Fruit fly (Drosophila melanogaster) whole organism, prepupa: ENCODE results near the gene CG33286.

Source experiments
- Blimp-1 ChIP-seq: fragments of 200-800 bp; sonication (Bioruptor generic); optimal IDR thresholded peaks from 3 replicates; lab custom pipeline; 2017; ENCODE audit warnings: missing biosample characterization, missing genetic modification characterization, mild to moderate bottlenecking, moderate library complexity, missing genetic modification reagents
- CG10669 ChIP-seq: fragments of 200-800 bp; sonication (Bioruptor generic); optimal IDR thresholded peaks from 3 replicates; lab custom pipeline; 2018; ENCODE audit warnings: missing biosample characterization, mild to moderate bottlenecking, missing genetic modification characterization, moderate library complexity
- CG11762 ChIP-seq: fragments of 200-800 bp; sonication (Bioruptor generic); optimal IDR thresholded peaks from 3 replicates; lab custom pipeline; 2016; ENCODE audit warnings: missing biosample characterization, missing genetic modification characterization; ENCODE audit not compliant: insufficient read depth
- CG1621 ChIP-seq: fragments of 200-800 bp; sonication (Bioruptor generic); optimal IDR thresholded peaks from 3 replicates; lab custom pipeline; 2018; ENCODE audit warnings: missing biosample characterization, mild to moderate bottlenecking, missing genetic modification characterization
- CG16779 ChIP-seq: fragments of 200-800 bp; sonication (Bioruptor generic); optimal IDR thresholded peaks from 3 replicates; lab custom pipeline; 2017; ENCODE audit warnings: missing biosample characterization, mild to moderate bottlenecking, missing genetic modification characterization
- CG3032 ChIP-seq: fragments of 200-800 bp; optimal IDR thresholded peaks from 2 replicates; lab custom pipeline; 2019; ENCODE audit warnings: missing biosample characterization, mild to moderate bottlenecking, missing genetic modification characterization, moderate library complexity
- CG31627 ChIP-seq: fragments of 200-800 bp; sonication (Bioruptor generic); optimal IDR thresholded peaks from 3 replicates; lab custom pipeline; 2016; ENCODE audit warnings: missing biosample characterization, missing genetic modification characterization
- CG32006 ChIP-seq: fragments of 200-800 bp; sonication (Bioruptor generic); optimal IDR thresholded peaks from 3 replicates; lab custom pipeline; 2017; ENCODE audit warnings: missing biosample characterization, mild to moderate bottlenecking, missing genetic modification characterization
- CG3919 ChIP-seq: fragments of 200-800 bp; sonication (Bioruptor generic); optimal IDR thresholded peaks from 3 replicates; lab custom pipeline; 2016; ENCODE audit warnings: missing biosample characterization, missing genetic modification characterization
- CG4318 ChIP-seq: fragments of 200-800 bp; sonication (Bioruptor generic); optimal IDR thresholded peaks from 3 replicates; lab custom pipeline; 2017; ENCODE audit warnings: missing biosample characterization, mild to moderate bottlenecking, missing genetic modification characterization
- CG6163 ChIP-seq: fragments of 200-800 bp; sonication (Bioruptor generic); IDR thresholded peaks from 3 replicates; pipeline ENCODE4 v1.3.6; 2022; ENCODE audit warnings: missing biosample characterization, missing genetic modification characterization
- CG7368 ChIP-seq: fragments of 200-800 bp; sonication (Bioruptor generic); optimal IDR thresholded peaks from 3 replicates; lab custom pipeline; 2016; ENCODE audit warnings: missing biosample characterization, missing genetic modification characterization
- CG8119 ChIP-seq: fragments of 200-800 bp; sonication (Bioruptor generic); IDR thresholded peaks from 3 replicates; pipeline ENCODE4 v1.3.6; 2022; ENCODE audit warnings: missing biosample characterization, missing genetic modification characterization
- CG8319 ChIP-seq: fragments of 200-800 bp; sonication (Bioruptor generic); optimal IDR thresholded peaks from 3 replicates; lab custom pipeline; 2016; ENCODE audit warnings: missing biosample characterization, missing genetic modification characterization
- CG8632 ChIP-seq: fragments of 200-800 bp; sonication (Bioruptor generic); optimal IDR thresholded peaks from 3 replicates; lab custom pipeline; 2016; ENCODE audit warnings: missing biosample characterization, missing genetic modification characterization
- CG9139 ChIP-seq: fragments of 200-800 bp; sonication (Bioruptor generic); optimal IDR thresholded peaks from 3 replicates; lab custom pipeline; 2017; ENCODE audit warnings: missing biosample characterization, mild to moderate bottlenecking, missing genetic modification characterization
- Eip75B ChIP-seq: fragments of 200-800 bp; sonication (Bioruptor generic); optimal IDR thresholded peaks from 3 replicates; lab custom pipeline; 2016; ENCODE audit warnings: missing biosample characterization, missing genetic modification characterization
- Eip78C ChIP-seq: fragments of 200-800 bp; sonication (Bioruptor generic); peaks from one replicate; lab custom pipeline; 2016; ENCODE audit warnings: missing biosample characterization, missing genetic modification characterization
- Eip93F ChIP-seq: fragments of 200-800 bp; sonication (Bioruptor generic); optimal IDR thresholded peaks from 2 replicates; lab custom pipeline; 2016; ENCODE audit warnings: missing biosample characterization, mild to moderate bottlenecking, missing genetic modification characterization
- Ets21C ChIP-seq: fragments of 200-800 bp; sonication (Bioruptor generic); optimal IDR thresholded peaks from 3 replicates; lab custom pipeline; 2016; ENCODE audit warnings: missing biosample characterization, missing genetic modification characterization
- Ets96B ChIP-seq: fragments of 200-800 bp; optimal IDR thresholded peaks from 2 replicates; lab custom pipeline; 2019; ENCODE audit warnings: missing biosample characterization, mild to moderate bottlenecking, missing genetic modification characterization, moderate library complexity
- Gug ChIP-seq: fragments of 200-800 bp; sonication (Bioruptor generic); IDR thresholded peaks from 2 replicates; pipeline ENCODE4 v1.3.6; 2022; ENCODE audit warnings: missing biosample characterization, missing genetic modification characterization
- Hr38 ChIP-seq: sonication (Bioruptor generic); optimal IDR thresholded peaks from 2 replicates; lab custom pipeline; 2016; ENCODE audit warnings: missing biosample characterization, missing genetic modification characterization
- Hr4 ChIP-seq: fragments of 200-800 bp; sonication (Bioruptor generic); optimal IDR thresholded peaks from 3 replicates; lab custom pipeline; 2016; ENCODE audit warnings: missing biosample characterization, missing genetic modification characterization
- Lpt ChIP-seq: fragments of 200-800 bp; sonication (Bioruptor generic); optimal IDR thresholded peaks from 3 replicates; lab custom pipeline; 2016; ENCODE audit warnings: missing biosample characterization, missing genetic modification characterization
- Met ChIP-seq: fragments of 200-800 bp; sonication (Bioruptor generic); optimal IDR thresholded peaks from 3 replicates; lab custom pipeline; 2016; ENCODE audit warnings: missing biosample characterization, missing genetic modification characterization
- OdsH ChIP-seq: fragments of 200-800 bp; sonication (Bioruptor generic); optimal IDR thresholded peaks from 3 replicates; lab custom pipeline; 2016; ENCODE audit warnings: missing biosample characterization, missing genetic modification characterization
- Sox102F ChIP-seq: fragments of 200-800 bp; sonication (Bioruptor generic); optimal IDR thresholded peaks from 2 replicates; lab custom pipeline; 2016; ENCODE audit warnings: missing biosample characterization, mild to moderate bottlenecking, missing genetic modification characterization
- Sox14 ChIP-seq: fragments of 200-800 bp; sonication (Bioruptor generic); optimal IDR thresholded peaks from 3 replicates; lab custom pipeline; 2016; ENCODE audit warnings: missing biosample characterization, missing genetic modification characterization
- Sox15 ChIP-seq: fragments of 200-800 bp; sonication (Bioruptor generic); optimal IDR thresholded peaks from 3 replicates; lab custom pipeline; 2016; ENCODE audit warnings: missing biosample characterization, missing genetic modification characterization
- achi ChIP-seq: fragments of 200-800 bp; sonication (Bioruptor generic); optimal IDR thresholded peaks from 3 replicates; lab custom pipeline; 2016; ENCODE audit warnings: missing biosample characterization, missing genetic modification characterization
- acj6 ChIP-seq: fragments of 200-800 bp; sonication (Bioruptor generic); optimal IDR thresholded peaks from 3 replicates; lab custom pipeline; 2016; ENCODE audit warnings: missing biosample characterization, missing genetic modification characterization
- cyc ChIP-seq: fragments of 200-800 bp; sonication (Bioruptor generic); optimal IDR thresholded peaks from 3 replicates; lab custom pipeline; 2016; ENCODE audit warnings: missing biosample characterization, missing genetic modification characterization
- dac ChIP-seq: fragments of 200-800 bp; sonication (Bioruptor generic); optimal IDR thresholded peaks from 2 replicates; lab custom pipeline; 2017; ENCODE audit warnings: missing biosample characterization, mild to moderate bottlenecking, missing genetic modification characterization
- dsx ChIP-seq: fragments of 200-800 bp; optimal IDR thresholded peaks from 3 replicates; lab custom pipeline; 2019; ENCODE audit warnings: missing biosample characterization, mild to moderate bottlenecking, missing genetic modification characterization, moderate library complexity; ENCODE audit not compliant: poor library complexity, severe bottlenecking
- esn ChIP-seq: fragments of 200-800 bp; sonication (Bioruptor generic); optimal IDR thresholded peaks from 2 replicates; lab custom pipeline; 2016; ENCODE audit warnings: missing biosample characterization, mild to moderate bottlenecking, missing genetic modification characterization, moderate library complexity
- fd59A ChIP-seq: fragments of 200-800 bp; sonication (Bioruptor generic); optimal IDR thresholded peaks from 2 replicates; lab custom pipeline; 2017; ENCODE audit warnings: missing biosample characterization, mild to moderate bottlenecking, missing genetic modification characterization, missing genetic modification reagents
- fd85E ChIP-seq: fragments of 200-800 bp; sonication (Bioruptor generic); optimal IDR thresholded peaks from 3 replicates; lab custom pipeline; 2016; ENCODE audit warnings: missing biosample characterization, missing genetic modification characterization
- fkh ChIP-seq: fragments of 200-800 bp; sonication (Bioruptor generic); optimal IDR thresholded peaks from 3 replicates; lab custom pipeline; 2017; ENCODE audit warnings: missing biosample characterization, mild to moderate bottlenecking, missing genetic modification characterization, moderate library complexity
- lz ChIP-seq: fragments of 200-800 bp; sonication (Bioruptor generic); optimal IDR thresholded peaks from 3 replicates; lab custom pipeline; 2016; ENCODE audit warnings: missing biosample characterization, missing genetic modification characterization
- net ChIP-seq: fragments of 200-800 bp; sonication (Bioruptor generic); optimal IDR thresholded peaks from 3 replicates; lab custom pipeline; 2016; ENCODE audit warnings: missing biosample characterization, missing genetic modification characterization
- pdm3 ChIP-seq: fragments of 200-800 bp; sonication (Bioruptor generic); optimal IDR thresholded peaks from 3 replicates; lab custom pipeline; 2016; ENCODE audit warnings: missing biosample characterization, missing genetic modification characterization
- spab ChIP-seq: fragments of 200-800 bp; sonication (Bioruptor generic); optimal IDR thresholded peaks from 2 replicates; lab custom pipeline; 2017; ENCODE audit warnings: missing biosample characterization, mild to moderate bottlenecking, missing genetic modification characterization, missing genetic modification reagents
- ss ChIP-seq, 2 experiments: fragments of 200-800 bp; sonication (Bioruptor generic); optimal IDR thresholded peaks; 2 replicates in 1 of 2; 3 replicates in 1 of 2; lab custom pipeline; 2017 to 2018; ENCODE audit warnings: mild to moderate bottlenecking in 2 of 2, missing biosample characterization in 2 of 2, missing genetic modification characterization in 2 of 2, moderate library complexity in 1 of 2
- svp ChIP-seq: fragments of 200-800 bp; sonication (Bioruptor generic); peaks from one replicate; lab custom pipeline; 2016; ENCODE audit warnings: missing biosample characterization, missing genetic modification characterization
- topi ChIP-seq: fragments of 200-800 bp; sonication (Bioruptor generic); optimal IDR thresholded peaks from 3 replicates; lab custom pipeline; 2016; ENCODE audit warnings: missing biosample characterization, missing genetic modification characterization
- vri ChIP-seq: fragments of 200-800 bp; sonication (Bioruptor generic); optimal IDR thresholded peaks from 3 replicates; lab custom pipeline; 2016; ENCODE audit warnings: missing biosample characterization, mild to moderate bottlenecking, missing genetic modification characterization

Gene CG33286

DNA sequence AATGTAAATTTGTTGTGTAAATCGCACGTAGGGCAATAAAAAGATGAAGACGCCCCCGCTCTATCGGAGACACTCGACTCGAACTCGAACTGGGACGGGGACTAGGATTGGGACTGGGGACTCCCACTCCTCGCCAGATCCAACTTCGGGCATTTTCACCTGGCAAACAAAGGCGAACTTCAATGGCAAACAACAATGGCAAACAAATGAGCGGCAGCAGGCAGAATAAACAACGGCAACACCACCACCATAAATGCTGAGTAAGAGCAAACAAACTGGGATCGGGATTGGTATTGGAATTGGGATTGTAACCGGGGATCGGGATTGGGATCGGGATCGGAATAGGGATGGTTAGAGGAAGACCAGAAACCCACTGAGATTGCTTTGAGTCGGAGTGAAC lies 30.3 kb downstream of the CG33286 start (continued):
- TF ChIP-seq Met (GFP tag; lab: Kevin White, UChicago) (no peak), Eip78C (GFP tag; lab: Kevin White, UChicago) (peak; percentile 85), esn (GFP tag; lab: Kevin White, UChicago) (peak; percentile 20), spab (GFP tag; lab: Kevin White, UChicago) (peak; percentile 14), achi (peak; percentile 5), Eip93F (GFP tag; lab: Kevin White, UChicago) (no peak), CG3032 (tag; lab: Kevin White, UChicago) (no peak), CG7368 (no peak)
- TF ChIP-seq, all 60 proteins: peak for 14

DNA sequence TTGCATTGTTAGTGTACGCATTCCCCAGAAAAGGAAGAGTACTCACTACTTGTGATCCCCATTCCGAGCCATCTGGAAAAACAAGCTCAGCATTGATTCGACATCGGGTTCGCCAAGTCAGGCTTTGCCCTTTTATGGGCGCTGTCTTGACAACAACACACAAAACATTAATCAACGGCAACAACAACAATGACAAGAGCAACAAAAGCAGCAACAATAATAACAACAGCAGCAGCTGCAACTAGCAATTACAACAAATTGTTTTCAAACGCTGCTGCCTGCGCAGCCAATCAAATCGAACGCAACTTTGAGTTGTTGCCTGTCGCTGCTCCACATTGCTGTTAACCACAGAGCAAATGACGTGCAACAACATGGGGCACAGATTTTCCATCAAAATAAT lies 32.4 kb downstream of the CG33286 start:
- no peak for TF ChIP-seq cyc (GFP tag; lab: Kevin White, UChicago)
- TF ChIP-seq achi, result no peak
- no peak for TF ChIP-seq CG8632 (GFP tag; lab: Kevin White, UChicago)

dm6 chr3L:20933706-20934105 lies 40.8 kb downstream of the CG33286 start:
- TF ChIP-seq acj6 (GFP tag; lab: Kevin White, UChicago) (peak; percentile 16), Eip75B (GFP tag; lab: Kevin White, UChicago) (peak; percentile 15), Blimp-1 (GFP tag; lab: Kevin White, UChicago) (no peak), Ets21C (GFP tag; lab: Kevin White, UChicago) (no peak), CG8119 (peak; percentile 68; the same call in 2 of the 3 replicates), pdm3 (GFP tag; lab: Kevin White, UChicago) (peak; percentile 28), CG11762 (no peak), OdsH (GFP tag; lab: Kevin White, UChicago) (peak; percentile 37), esn (GFP tag; lab: Kevin White, UChicago) (peak; percentile 25), CG6163 (GFP tag; lab: Robert Waterston, UW) (peak; percentile 66), CG16779 (tag; lab: Kevin White, UChicago) (no peak), cyc (GFP tag; lab: Kevin White, UChicago) (peak; percentile 10), CG32006 (GFP tag; lab: Kevin White, UChicago) (peak; percentile 54), fd85E (no peak), ss (GFP tag; optimal IDR thresholded peaks at IDR 0.05; lab: Kevin White, UChicago) (peak; percentile 19 to 65), dsx (GFP tag; lab: Kevin White, UChicago) (no peak), Hr4 (GFP tag; lab: Kevin White, UChicago) (peak; percentile 56), fd59A (no peak), Met (GFP tag; lab: Kevin White, UChicago) (peak; percentile 44), Sox14 (GFP tag; lab: Kevin White, UChicago) (peak; percentile 23), CG3032 (tag; lab: Kevin White, UChicago) (peak; percentile 34), CG4318 (GFP tag; lab: Kevin White, UChicago) (no peak), CG1621 (tag; lab: Kevin White, UChicago) (no peak), Sox15 (GFP tag; lab: Kevin White, UChicago) (no peak), fkh (GFP tag; lab: Kevin White, UChicago) (no peak), dac (GFP tag; lab: Kevin White, UChicago) (peak; percentile 24), Sox102F (GFP tag; lab: Kevin White, UChicago) (peak; percentile 52), Gug (GFP tag; lab: Robert Waterston, UW) (0 out of 2 replicates have a peak, but pooled peaks have one; percentile 17), Ets96B (no peak), topi (peak; percentile 34), CG8632 (GFP tag; lab: Kevin White, UChicago) (peak; percentile 16), Eip78C (GFP tag; lab: Kevin White, UChicago) (peak; percentile 89), CG3919 (peak; percentile 68), svp (GFP tag; lab: Kevin White, UChicago) (peak; percentile 66), vri (GFP tag; lab: Kevin White, UChicago) (peak; percentile 1), Lpt (GFP tag; lab: Kevin White, UChicago) (no peak), net (peak; percentile 32), Hr38 (GFP tag; lab: Kevin White, UChicago) (no peak), CG8319 (no peak), CG9139 (GFP tag; lab: Kevin White, UChicago) (peak; percentile 4), spab (GFP tag; lab: Kevin White, UChicago) (no peak), CG31627 (GFP tag; lab: Kevin White, UChicago) (no peak), CG10669 (peak; percentile 25), lz (GFP tag; lab: Kevin White, UChicago) (peak; percentile 26)
